Fruit fly (Drosophila melanogaster): Measurements from ENCODE around the gene CG33995.

DNA sequence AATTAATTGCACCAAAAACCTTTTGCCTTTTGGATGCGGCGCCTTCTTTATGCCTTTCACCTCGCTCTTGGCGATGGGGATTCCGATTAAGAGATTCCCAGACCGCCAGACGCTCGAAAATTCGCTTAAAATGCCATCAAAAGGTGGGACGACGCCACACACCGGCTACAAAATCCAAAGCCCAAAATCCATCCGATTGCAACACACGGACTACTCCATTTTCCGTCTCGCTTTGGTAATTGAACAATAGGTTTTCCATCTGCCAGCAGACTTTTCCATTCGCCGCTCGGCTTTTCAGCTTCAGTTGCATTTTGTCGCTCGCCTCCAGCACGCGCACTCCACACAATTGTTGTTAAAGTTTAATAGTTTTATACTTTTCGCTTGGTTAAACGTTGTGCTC, 17.4 kb downstream of the CG33995 start, which contains the start of gene qtc:
- TF ChIP-seq pad (GFP tag; optimal IDR thresholded peaks at IDR 0.05) (no peak), CG14711 (tag; optimal IDR thresholded peaks at IDR 0.05) (no peak), cic (GFP tag; optimal IDR thresholded peaks at IDR 0.05) (no peak), Crg-1 (GFP tag; optimal IDR thresholded peaks at IDR 0.05) (no peak), CG7045 (GFP tag; optimal IDR thresholded peaks at IDR 0.05) (no peak), kay (GFP tag; ENCODE audit: borderline replicate concordance) (no peak), CG11617 (GFP tag; optimal IDR thresholded peaks at IDR 0.05) (no peak), bab1 (GFP tag; optimal IDR thresholded peaks at IDR 0.05) (no peak), toe (GFP tag; optimal IDR thresholded peaks at IDR 0.05) (no peak), Clk (GFP tag; optimal IDR thresholded peaks at IDR 0.05) (no peak)

Data from whole organism, adult.